Worm (Caenorhabditis elegans) whole organism, early embryonic: ENCODE measurements around the gene cyl-1.

ENCODE experiments used
- aly-1 ChIP-seq: sonication (generic microtip); optimal IDR thresholded peaks from 2 replicates; lab custom pipeline; 2016; ENCODE audit warnings: missing genetic modification characterization, missing compliant biosample characterization
- ama-1 ChIP-seq: fragments of 150-350 bp; optimal IDR thresholded peaks from 2 replicates; lab custom pipeline; 2014
- ceh-13 ChIP-seq: fragments of 200-800 bp; sonication (Bioruptor generic); optimal IDR thresholded peaks from 2 replicates; lab custom pipeline; 2018; ENCODE audit warnings: mild to moderate bottlenecking, missing genetic modification characterization, missing compliant biosample characterization
- ceh-36 ChIP-seq: sonication (generic microtip); optimal IDR thresholded peaks from 2 replicates; lab custom pipeline; 2016; ENCODE audit warnings: missing genetic modification characterization, inconsistent platforms, missing compliant biosample characterization
- flt-1 ChIP-seq: fragments of 200-800 bp; sonication (Bioruptor generic); IDR thresholded peaks from 2 replicates; pipeline ENCODE4 v1.3.6; 2022; ENCODE audit warnings: missing genetic modification characterization, missing compliant biosample characterization
- hmg-4 ChIP-seq: fragments of 200-800 bp; sonication (Bioruptor generic); optimal IDR thresholded peaks from 2 replicates; lab custom pipeline; 2018; ENCODE audit warnings: mild to moderate bottlenecking, missing genetic modification characterization, missing compliant biosample characterization

ce11 chrV:12013298-12013697 lies 19.8 kb upstream of the cyl-1 start, which contains the start of gene add-2:
- TF ChIP-seq aly-1 (tag; lab: Kevin White, UChicago): no peak
- no peak for TF ChIP-seq hmg-4 (GFP tag; lab: Kevin White, UChicago)
- no peak for TF ChIP-seq ceh-13 (GFP tag; lab: Kevin White, UChicago)
- TF ChIP-seq ama-1 (lab: Kevin White, UChicago): no peak
- no peak for TF ChIP-seq ceh-36 (tag; lab: Kevin White, UChicago)
- no peak for TF ChIP-seq flt-1 (GFP tag; lab: Robert Waterston, UW)
